Worm (Caenorhabditis elegans) whole organism, young adult: ENCODE measurements around the gene C32D5.11.

ENCODE experiments used
- B0035.1 ChIP-seq: sonication (generic microtip); optimal IDR thresholded peaks from 2 replicates; lab custom pipeline; 2016; ENCODE audit warnings: missing genetic modification characterization, mild to moderate bottlenecking, missing compliant biosample characterization, missing genotype, missing genetic modification reagents
- B0336.3 ChIP-seq: fragments of 200-800 bp; sonication (Bioruptor generic); IDR thresholded peaks from 2 replicates; pipeline ENCODE4 v1.3.6; 2022; ENCODE audit warnings: missing genetic modification characterization, missing compliant biosample characterization
- C17E4.6 ChIP-seq: fragments of 200-800 bp; sonication (Bioruptor generic); IDR thresholded peaks from 2 replicates; pipeline ENCODE4 v1.3.6; 2022; ENCODE audit warnings: missing genetic modification reagents, missing genetic modification characterization, missing compliant biosample characterization
- D2030.7 ChIP-seq: fragments of 200-800 bp; sonication (Bioruptor generic); IDR thresholded peaks from 2 replicates; pipeline ENCODE4 v1.3.6; 2022; ENCODE audit warnings: missing genetic modification reagents, missing genetic modification characterization, missing compliant biosample characterization
- F33H1.4 ChIP-seq: fragments of 200-800 bp; sonication (Bioruptor generic); IDR thresholded peaks from 2 replicates; pipeline ENCODE4 v1.3.6; 2022; ENCODE audit warnings: missing genetic modification reagents, missing genetic modification characterization, missing compliant biosample characterization
- F37B4.10 ChIP-seq: fragments of 200-800 bp; sonication (Bioruptor generic); IDR thresholded peaks from 2 replicates; pipeline ENCODE4 v1.3.6; 2022; ENCODE audit warnings: missing genetic modification characterization, missing compliant biosample characterization
- F39B2.1 ChIP-seq: fragments of 200-800 bp; sonication (Bioruptor generic); IDR thresholded peaks from 2 replicates; pipeline ENCODE4 v1.3.6; 2022; ENCODE audit warnings: missing genetic modification reagents, missing genetic modification characterization, missing compliant biosample characterization
- F49E8.2 ChIP-seq: sonication (generic microtip); optimal IDR thresholded peaks from 3 replicates; lab custom pipeline; 2017; ENCODE audit warnings: missing genetic modification characterization, mild to moderate bottlenecking, missing compliant biosample characterization, antibody characterized with exemption, moderate library complexity; ENCODE audit not compliant: insufficient read depth
- F55B11.4 ChIP-seq: sonication (generic microtip); optimal IDR thresholded peaks from 2 replicates; lab custom pipeline; 2016; ENCODE audit warnings: missing compliant biosample characterization, missing genetic modification characterization, borderline replicate concordance; ENCODE audit not compliant: insufficient read depth
- F57C9.4 ChIP-seq: sonication (generic microtip); optimal IDR thresholded peaks from 2 replicates; lab custom pipeline; 2017; ENCODE audit warnings: mild to moderate bottlenecking, missing genetic modification characterization, missing compliant biosample characterization
- T07F8.4 ChIP-seq: sonication (generic microtip); optimal IDR thresholded peaks from 2 replicates; lab custom pipeline; 2016; ENCODE audit warnings: mild to moderate bottlenecking, missing genetic modification characterization, moderate library complexity, missing compliant biosample characterization
- T26A5.8 ChIP-seq: sonication (generic microtip); optimal IDR thresholded peaks from 2 replicates; lab custom pipeline; 2016; ENCODE audit warnings: missing genetic modification characterization, missing compliant biosample characterization
- Y79H2A.3 ChIP-seq: fragments of 200-800 bp; sonication (Bioruptor generic); conservative IDR thresholded peaks from 2 replicates; pipeline ENCODE4 v1.3.6; 2022; ENCODE audit warnings: missing genetic modification reagents, missing genetic modification characterization, missing compliant biosample characterization
- ZK185.1 ChIP-seq: sonication (generic microtip); optimal IDR thresholded peaks from 2 replicates; lab custom pipeline; 2016; ENCODE audit warnings: mild to moderate bottlenecking, missing genetic modification characterization, missing compliant biosample characterization; ENCODE audit not compliant: poor library complexity, severe bottlenecking
- akir-1 ChIP-seq: fragments of 200-800 bp; sonication (Bioruptor generic); optimal IDR thresholded peaks from 2 replicates; lab custom pipeline; 2018; ENCODE audit warnings: mild to moderate bottlenecking, missing genetic modification characterization, moderate library complexity, missing compliant biosample characterization
- attf-3 ChIP-seq: fragments of 200-800 bp; sonication (Bioruptor generic); conservative IDR thresholded peaks from 2 replicates; pipeline ENCODE4 v1.3.6; 2022; ENCODE audit warnings: missing genetic modification reagents, missing genetic modification characterization, missing compliant biosample characterization
- attf-6 ChIP-seq: fragments of 200-800 bp; sonication (Bioruptor generic); IDR thresholded peaks from 2 replicates; pipeline ENCODE4 v1.3.6; 2022; ENCODE audit warnings: missing genetic modification reagents, missing genetic modification characterization, missing compliant biosample characterization
- bed-1 ChIP-seq: fragments of 200-800 bp; sonication (Bioruptor generic); IDR thresholded peaks from 2 replicates; pipeline ENCODE4 v1.3.6; 2022; ENCODE audit warnings: missing genetic modification reagents, missing genetic modification characterization, missing compliant biosample characterization
- bed-2 ChIP-seq: fragments of 200-800 bp; sonication (Bioruptor generic); IDR thresholded peaks from 2 replicates; pipeline ENCODE4 v1.3.6; 2022; ENCODE audit warnings: missing genetic modification reagents, missing genetic modification characterization, missing compliant biosample characterization
- ccch-3 ChIP-seq: fragments of 200-800 bp; sonication (Bioruptor generic); optimal IDR thresholded peaks from 2 replicates; lab custom pipeline; 2018; ENCODE audit warnings: mild to moderate bottlenecking, missing genetic modification characterization, missing compliant biosample characterization
- cebp-2 ChIP-seq: fragments of 200-800 bp; sonication (Bioruptor generic); IDR thresholded peaks from 2 replicates; pipeline ENCODE4 v1.3.6; 2022; ENCODE audit warnings: missing genetic modification characterization, missing compliant biosample characterization
- ceh-100 ChIP-seq: fragments of 200-800 bp; sonication (Bioruptor generic); IDR thresholded peaks from 2 replicates; pipeline ENCODE4 v1.3.6; 2022; ENCODE audit warnings: missing genetic modification reagents, missing genetic modification characterization, missing compliant biosample characterization
- ceh-58 ChIP-seq: fragments of 200-800 bp; sonication (Bioruptor generic); IDR thresholded peaks from 2 replicates; pipeline ENCODE4 v1.3.6; 2022; ENCODE audit warnings: missing genetic modification characterization, missing compliant biosample characterization
- chd-7 ChIP-seq: sonication (generic microtip); optimal IDR thresholded peaks from 2 replicates; lab custom pipeline; 2016; ENCODE audit warnings: mild to moderate bottlenecking, missing genetic modification characterization, moderate library complexity, missing compliant biosample characterization
- dox-1 ChIP-seq: fragments of 200-800 bp; sonication (Bioruptor generic); IDR thresholded peaks from 2 replicates; pipeline ENCODE4 v1.3.6; 2022; ENCODE audit warnings: missing genetic modification reagents, missing genetic modification characterization, missing compliant biosample characterization
- egl-44 ChIP-seq: fragments of 200-800 bp; sonication (Bioruptor generic); IDR thresholded peaks from 2 replicates; pipeline ENCODE4 v1.3.6; 2022; ENCODE audit warnings: missing genetic modification reagents, missing genetic modification characterization, missing compliant biosample characterization
- ekl-4 ChIP-seq: fragments of 200-800 bp; sonication (Bioruptor generic); IDR thresholded peaks from 2 replicates; pipeline ENCODE4 v1.3.6; 2022; ENCODE audit warnings: missing genetic modification reagents, missing genetic modification characterization, missing compliant biosample characterization
- ets-4 ChIP-seq: fragments of 200-800 bp; sonication (Bioruptor generic); optimal IDR thresholded peaks from 2 replicates; lab custom pipeline; 2018; ENCODE audit warnings: mild to moderate bottlenecking, missing genetic modification characterization, missing compliant biosample characterization
- fkh-3 ChIP-seq: sonication (generic microtip); optimal IDR thresholded peaks from 2 replicates; lab custom pipeline; 2016; ENCODE audit warnings: mild to moderate bottlenecking, missing genetic modification characterization, missing compliant biosample characterization
- hsf-1 ChIP-seq: fragments of 200-800 bp; sonication (Bioruptor generic); IDR thresholded peaks from 2 replicates; pipeline ENCODE4 v1.3.6; 2022; ENCODE audit warnings: missing genetic modification reagents, missing genetic modification characterization, missing compliant biosample characterization
- lag-1 ChIP-seq: fragments of 200-800 bp; sonication (Bioruptor generic); IDR thresholded peaks from 2 replicates; pipeline ENCODE4 v1.3.6; 2022; ENCODE audit warnings: missing genetic modification reagents, missing genetic modification characterization, missing compliant biosample characterization
- let-526 ChIP-seq: fragments of 200-800 bp; sonication (Bioruptor generic); IDR thresholded peaks from 2 replicates; pipeline ENCODE4 v1.3.6; 2022; ENCODE audit warnings: missing genetic modification reagents, missing genetic modification characterization, missing compliant biosample characterization
- let-607 ChIP-seq, 2 experiments: fragments of 200-800 bp in 1 of 2; sonication (Bioruptor generic) in 1 of 2; sonication (generic microtip) in 1 of 2; optimal IDR thresholded peaks; 2 replicates each; lab custom pipeline; 2016 to 2018; ENCODE audit warnings: mild to moderate bottlenecking in 2 of 2, missing compliant biosample characterization in 2 of 2, missing genetic modification characterization in 2 of 2, moderate library complexity in 2 of 2, missing genotype in 1 of 2
- lin-54 ChIP-seq: fragments of 200-800 bp; sonication (Bioruptor generic); optimal IDR thresholded peaks from 2 replicates; lab custom pipeline; 2018; ENCODE audit warnings: mild to moderate bottlenecking, missing genetic modification characterization, missing compliant biosample characterization
- madf-3 ChIP-seq: fragments of 200-800 bp; sonication (Bioruptor generic); IDR thresholded peaks from 2 replicates; pipeline ENCODE4 v1.3.6; 2022; ENCODE audit warnings: missing genetic modification reagents, missing genetic modification characterization, missing compliant biosample characterization
- nfya-1 ChIP-seq: sonication (generic microtip); optimal IDR thresholded peaks from 2 replicates; lab custom pipeline; 2017; ENCODE audit warnings: antibody characterized with exemption, missing compliant biosample characterization, missing genetic modification characterization, borderline replicate concordance; ENCODE audit not compliant: insufficient read depth
- nhr-120 ChIP-seq: fragments of 200-800 bp; sonication (Bioruptor generic); IDR thresholded peaks from 2 replicates; pipeline ENCODE4 v1.3.6; 2022; ENCODE audit warnings: missing genetic modification characterization, missing compliant biosample characterization
- nhr-27 ChIP-seq: fragments of 200-800 bp; sonication (Bioruptor generic); optimal IDR thresholded peaks from 2 replicates; lab custom pipeline; 2018; ENCODE audit warnings: mild to moderate bottlenecking, missing genetic modification characterization, moderate library complexity, missing compliant biosample characterization
- snpc-1.1 ChIP-seq: sonication (generic microtip); optimal IDR thresholded peaks from 2 replicates; lab custom pipeline; 2017; ENCODE audit warnings: missing genetic modification characterization, mild to moderate bottlenecking, missing compliant biosample characterization, antibody characterized with exemption, moderate library complexity, missing genotype, missing genetic modification reagents; ENCODE audit not compliant: insufficient read depth
- sptf-2 ChIP-seq: fragments of 200-800 bp; sonication (Bioruptor generic); optimal IDR thresholded peaks from 2 replicates; lab custom pipeline; 2018; ENCODE audit warnings: mild to moderate bottlenecking, missing genetic modification characterization, missing compliant biosample characterization
- ztf-25 ChIP-seq: fragments of 200-800 bp; sonication (Bioruptor generic); IDR thresholded peaks from 2 replicates; pipeline ENCODE4 v1.3.6; 2022; ENCODE audit warnings: missing genetic modification reagents, missing genetic modification characterization, missing compliant biosample characterization
- ztf-26 ChIP-seq: sonication (generic microtip); optimal IDR thresholded peaks from 2 replicates; lab custom pipeline; 2017; ENCODE audit warnings: missing genetic modification characterization, missing compliant biosample characterization
- ztf-28 ChIP-seq: fragments of 200-800 bp; sonication (Bioruptor generic); IDR thresholded peaks from 2 replicates; pipeline ENCODE4 v1.3.6; 2022; ENCODE audit warnings: missing genetic modification reagents, missing genetic modification characterization, missing compliant biosample characterization

C32D5.11 gene

ce11 chrII:6347341-6348118 is 7.7 kb downstream of the C32D5.11 start, which contains the start of gene lgg-1 (continued):
- no peak for TF ChIP-seq akir-1 (GFP tag; lab: Kevin White, UChicago)
- no peak for TF ChIP-seq ets-4 (GFP tag; lab: Kevin White, UChicago)
- TF ChIP-seq attf-6 (GFP tag; lab: Robert Waterston, UW): no peak
- no peak; the same call in 1 of the 2 replicates for TF ChIP-seq C17E4.6 (GFP tag; lab: Robert Waterston, UW)
- no peak for TF ChIP-seq F39B2.1 (GFP tag; lab: Robert Waterston, UW)
- TF ChIP-seq D2030.7: no peak
- peak; percentile 54; the same call in 1 of the 2 replicates for TF ChIP-seq bed-2 (GFP tag; lab: Robert Waterston, UW)
- TF ChIP-seq cebp-2 (GFP tag; lab: Robert Waterston, UW): 0 out of 2 replicates have a peak, but pooled peaks have one; percentile 63
- no peak; the same call in 1 of the 2 replicates for TF ChIP-seq ceh-100 (GFP tag; lab: Robert Waterston, UW)
- TF ChIP-seq ztf-28: no peak
- no peak for TF ChIP-seq hsf-1

ce11 chrII:6346551-6347079 is 8.6 kb downstream of the C32D5.11 start:
- TF ChIP-seq let-607 (tag; optimal IDR thresholded peaks at IDR 0.05; lab: Kevin White, UChicago): peak in 1 of 2 experiments; percentile 10
- TF ChIP-seq lin-54 (GFP tag; lab: Kevin White, UChicago): peak; percentile 57
- TF ChIP-seq sptf-2 (GFP tag; lab: Kevin White, UChicago): no peak
- 0 out of 2 replicates have a peak, but pooled peaks have one; percentile 26 for TF ChIP-seq attf-3 (GFP tag; lab: Robert Waterston, UW)
- peak; percentile 94 for TF ChIP-seq B0336.3
- TF ChIP-seq ztf-25 (GFP tag; lab: Robert Waterston, UW): peak; percentile 30; the same call in 1 of the 2 replicates
- 0 out of 2 replicates have a peak, but pooled peaks have one; percentile 40 for TF ChIP-seq bed-1 (GFP tag; lab: Robert Waterston, UW)
- 0 out of 2 replicates have a peak, but pooled peaks have one; percentile 21 for TF ChIP-seq ceh-58 (GFP tag; lab: Robert Waterston, UW)
- TF ChIP-seq ztf-26 (tag; lab: Kevin White, UChicago): peak; percentile 62
- TF ChIP-seq F37B4.10 (GFP tag; lab: Robert Waterston, UW): 0 out of 2 replicates have a peak, but pooled peaks have one; percentile 14
- TF ChIP-seq T07F8.4: no peak
- TF ChIP-seq ccch-3 (GFP tag; lab: Kevin White, UChicago): no peak
- TF ChIP-seq F57C9.4: peak; percentile 86
- TF ChIP-seq ekl-4 (GFP tag; lab: Robert Waterston, UW): peak; percentile 73; the same call in 1 of the 2 replicates
- 0 out of 2 replicates have a peak, but pooled peaks have one; percentile 38 for TF ChIP-seq madf-3 (GFP tag; lab: Robert Waterston, UW)
- no peak for TF ChIP-seq C17E4.6 (GFP tag; lab: Robert Waterston, UW)
- no peak for TF ChIP-seq nfya-1 (tag; lab: Kevin White, UChicago)
- TF ChIP-seq akir-1 (GFP tag; lab: Kevin White, UChicago): peak; percentile 52
- TF ChIP-seq let-526 (GFP tag; lab: Robert Waterston, UW): peak; percentile 62; the same call in 1 of the 2 replicates
- peak; percentile 68 for TF ChIP-seq dox-1
- no peak for TF ChIP-seq egl-44
- TF ChIP-seq T26A5.8 (tag; lab: Kevin White, UChicago): no peak
- no peak; the same call in 1 of the 2 replicates for TF ChIP-seq Y79H2A.3
- no peak for TF ChIP-seq snpc-1.1 (tag; lab: Kevin White, UChicago)
- TF ChIP-seq ceh-100 (GFP tag; lab: Robert Waterston, UW): peak; percentile 30
- no peak for TF ChIP-seq bed-2 (GFP tag; lab: Robert Waterston, UW)
- peak; percentile 87 for TF ChIP-seq fkh-3 (tag; lab: Kevin White, UChicago)
- TF ChIP-seq F55B11.4: no peak
- no peak for TF ChIP-seq nhr-27 (tag; lab: Kevin White, UChicago)
- TF ChIP-seq chd-7 (tag; lab: Kevin White, UChicago): peak; percentile 93
- TF ChIP-seq F49E8.2 (tag; lab: Kevin White, UChicago): no peak
- TF ChIP-seq ZK185.1 (tag; lab: Kevin White, UChicago): peak; percentile 86
- no peak for TF ChIP-seq F33H1.4 (GFP tag; lab: Robert Waterston, UW)
- no peak for TF ChIP-seq nhr-120
- peak; percentile 71 for TF ChIP-seq B0035.1 (tag; lab: Kevin White, UChicago)
- 0 out of 2 replicates have a peak, but pooled peaks have one; percentile 44 for TF ChIP-seq lag-1 (GFP tag; lab: Robert Waterston, UW)
